Worm (Caenorhabditis elegans) whole organism, L4/young adult: ENCODE measurements around the gene ttc-17.

Source experiments
- W03F9.2 ChIP-seq: fragments of 150-350 bp; optimal IDR thresholded peaks from 2 replicates; lab custom pipeline; 2014; ENCODE audit warnings: missing biosample characterization, missing genetic modification characterization
- dao-5 ChIP-seq: sonication (generic microtip); optimal IDR thresholded peaks from 2 replicates; lab custom pipeline; 2016; ENCODE audit warnings: missing genotype, missing genetic modification characterization, moderate library complexity, missing compliant biosample characterization
- him-1 ChIP-seq: sonication (generic microtip); optimal IDR thresholded peaks from 2 replicates; lab custom pipeline; 2016; ENCODE audit warnings: missing genotype, missing genetic modification reagents, missing genetic modification characterization, missing compliant biosample characterization

DNA sequence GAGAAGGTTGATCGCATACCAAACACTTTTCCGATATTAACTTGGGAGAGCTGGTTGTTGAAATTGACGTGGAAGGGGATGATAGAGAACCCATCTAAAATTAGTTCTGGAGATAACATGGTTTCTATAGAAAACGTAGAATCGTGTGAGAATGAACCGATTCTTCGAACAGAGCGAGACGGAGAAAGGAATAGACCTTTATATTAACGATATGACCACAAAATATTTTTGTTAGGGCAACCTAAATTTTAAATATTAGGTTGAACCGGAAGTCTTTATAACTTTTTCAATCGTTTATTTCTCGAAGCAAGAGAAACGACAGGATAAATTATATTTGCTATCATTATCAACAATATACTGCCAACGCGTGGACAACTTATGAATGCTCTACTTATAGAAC, 9.2 kb downstream of the ttc-17 start, which contains the start of gene nhr-219:
- TF ChIP-seq him-1, result no peak
- TF ChIP-seq dao-5 (tag; lab: Kevin White, UChicago), result no peak
- no peak for TF ChIP-seq W03F9.2 (tag; lab: Kevin White, UChicago)
